Fruit fly (Drosophila melanogaster) whole organism, embryonic: ENCODE measurements around the gene Gdh.
A peak's percentile ranks its signal among the peaks of the same experiment; 100 is the strongest.

Experiments used
- BEAF-32 ChIP-seq: fragments of 200-800 bp; sonication (Bioruptor generic); optimal IDR thresholded peaks from 3 replicates; lab custom pipeline; 2017; ENCODE audit warnings: missing biosample characterization, missing genetic modification characterization, mild to moderate bottlenecking, moderate library complexity, missing genetic modification reagents
- CG1024 ChIP-seq: fragments of 200-800 bp; sonication (Bioruptor generic); IDR thresholded peaks from 2 replicates; pipeline ENCODE4 v1.3.6; 2022; ENCODE audit warnings: missing biosample characterization, missing genetic modification characterization
- CG11093 ChIP-seq: fragments of 200-800 bp; sonication (Bioruptor generic); IDR thresholded peaks from 3 replicates; pipeline ENCODE4 v1.3.6; 2022; ENCODE audit warnings: missing biosample characterization, missing genetic modification characterization
- CG11560 ChIP-seq: fragments of 200-800 bp; sonication (Bioruptor generic); IDR thresholded peaks from 3 replicates; pipeline ENCODE4 v1.3.6; 2022; ENCODE audit warnings: missing biosample characterization, missing genetic modification characterization
- CG14014 ChIP-seq: fragments of 200-800 bp; sonication (Bioruptor generic); IDR thresholded peaks from 2 replicates; pipeline ENCODE4 v1.3.6; 2022; ENCODE audit warnings: missing biosample characterization, missing genetic modification characterization
- CG15073 ChIP-seq: fragments of 200-800 bp; sonication (Bioruptor generic); optimal IDR thresholded peaks from 2 replicates; lab custom pipeline; 2016; ENCODE audit warnings: missing biosample characterization, missing genetic modification characterization
- CG1603 ChIP-seq: fragments of 200-800 bp; sonication (Bioruptor generic); optimal IDR thresholded peaks from 2 replicates; lab custom pipeline; 2019; ENCODE audit warnings: missing biosample characterization, mild to moderate bottlenecking, missing genetic modification characterization, moderate library complexity
- CG16779 ChIP-seq: fragments of 200-800 bp; sonication (Bioruptor generic); IDR thresholded peaks from 2 replicates; pipeline ENCODE4 v1.3.6; 2022; ENCODE audit warnings: missing biosample characterization, missing genetic modification characterization
- CG17359 ChIP-seq: fragments of 200-800 bp; sonication (Bioruptor generic); optimal IDR thresholded peaks from 3 replicates; lab custom pipeline; 2018; ENCODE audit warnings: missing biosample characterization, mild to moderate bottlenecking, missing genetic modification characterization, moderate library complexity
- CG17361 ChIP-seq: fragments of 200-800 bp; sonication (Bioruptor generic); IDR thresholded peaks from 3 replicates; pipeline ENCODE4 v1.3.6; 2022; ENCODE audit warnings: missing biosample characterization, missing genetic modification characterization
- CG2120 ChIP-seq: fragments of 200-800 bp; sonication (Bioruptor generic); optimal IDR thresholded peaks from 3 replicates; lab custom pipeline; 2016; ENCODE audit warnings: missing biosample characterization, missing genetic modification characterization
- CG2199 ChIP-seq: fragments of 200-800 bp; sonication (Bioruptor generic); IDR thresholded peaks from 3 replicates; pipeline ENCODE4 v1.3.6; 2022; ENCODE audit warnings: missing biosample characterization, missing genetic modification characterization
- CG31365 ChIP-seq: fragments of 200-800 bp; sonication (Bioruptor generic); optimal IDR thresholded peaks from 2 replicates; lab custom pipeline; 2018; ENCODE audit warnings: missing biosample characterization, mild to moderate bottlenecking, missing genetic modification characterization
- CG3281 ChIP-seq: fragments of 200-800 bp; sonication (Bioruptor generic); optimal IDR thresholded peaks from 3 replicates; lab custom pipeline; 2017; ENCODE audit warnings: missing biosample characterization, mild to moderate bottlenecking, missing genetic modification characterization
- CG6254 ChIP-seq: fragments of 200-800 bp; sonication (Bioruptor generic); optimal IDR thresholded peaks from 3 replicates; lab custom pipeline; 2017; ENCODE audit warnings: mild to moderate bottlenecking, missing biosample characterization, missing genetic modification reagents, missing genetic modification characterization
- CG6689 ChIP-seq: fragments of 200-800 bp; sonication (Bioruptor generic); IDR thresholded peaks from 2 replicates; pipeline ENCODE4 v1.3.6; 2022; ENCODE audit warnings: missing biosample characterization, missing genetic modification characterization
- CG7372 ChIP-seq: fragments of 200-800 bp; sonication (Bioruptor generic); IDR thresholded peaks from 2 replicates; pipeline ENCODE4 v1.3.6; 2022; ENCODE audit warnings: missing biosample characterization, missing genetic modification characterization
- CG7556 ChIP-seq: fragments of 200-800 bp; sonication (Bioruptor generic); optimal IDR thresholded peaks from 2 replicates; lab custom pipeline; 2017; ENCODE audit warnings: missing biosample characterization, mild to moderate bottlenecking, missing genetic modification characterization
- CG7786 ChIP-seq: fragments of 200-800 bp; sonication (Bioruptor generic); optimal IDR thresholded peaks from 2 replicates; lab custom pipeline; 2016; ENCODE audit warnings: missing biosample characterization, missing genetic modification characterization
- CG7987 ChIP-seq: fragments of 200-800 bp; sonication (Bioruptor generic); optimal IDR thresholded peaks from 2 replicates; lab custom pipeline; 2018; ENCODE audit warnings: missing biosample characterization, mild to moderate bottlenecking, missing genetic modification characterization, moderate library complexity
- CG8388 ChIP-seq: fragments of 200-800 bp; sonication (Bioruptor generic); optimal IDR thresholded peaks from 2 replicates; lab custom pipeline; 2019; ENCODE audit warnings: missing biosample characterization, mild to moderate bottlenecking, missing genetic modification characterization, moderate library complexity
- CG9876 ChIP-seq: fragments of 200-800 bp; sonication (Bioruptor generic); optimal IDR thresholded peaks from 2 replicates; lab custom pipeline; 2016; ENCODE audit warnings: missing biosample characterization, missing genetic modification characterization
- Dip2 ChIP-seq: fragments of 200-800 bp; sonication (Bioruptor generic); IDR thresholded peaks from 2 replicates; pipeline ENCODE4 v1.3.6; 2022; ENCODE audit warnings: missing biosample characterization, missing genetic modification characterization
- Dip3 ChIP-seq: fragments of 200-800 bp; sonication (Bioruptor generic); optimal IDR thresholded peaks from 3 replicates; lab custom pipeline; 2016; ENCODE audit warnings: missing biosample characterization, missing genetic modification characterization
- HLHmδ ChIP-seq: fragments of 200-800 bp; sonication (Bioruptor generic); optimal IDR thresholded peaks from 2 replicates; lab custom pipeline; 2018; ENCODE audit warnings: missing biosample characterization, mild to moderate bottlenecking, missing genetic modification characterization, moderate library complexity
- Mad ChIP-seq: fragments of 200-800 bp; sonication (Bioruptor generic); optimal IDR thresholded peaks from 2 replicates; lab custom pipeline; 2016; ENCODE audit warnings: missing biosample characterization, missing genetic modification characterization
- Mrtf ChIP-seq: fragments of 200-800 bp; sonication (Bioruptor generic); IDR thresholded peaks from 3 replicates; pipeline ENCODE4 v1.3.6; 2022; ENCODE audit warnings: missing biosample characterization, missing genetic modification characterization
- Nf-YC ChIP-seq: fragments of 200-800 bp; optimal IDR thresholded peaks from 3 replicates; lab custom pipeline; 2019; ENCODE audit warnings: missing biosample characterization, mild to moderate bottlenecking, missing genetic modification characterization, moderate library complexity
- Opbp ChIP-seq: fragments of 200-800 bp; sonication (Bioruptor generic); IDR thresholded peaks from 3 replicates; pipeline ENCODE4 v1.3.6; 2022; ENCODE audit warnings: missing biosample characterization, missing genetic modification characterization; ENCODE audit not compliant: partially characterized antibody
- Optix ChIP-seq: fragments of 200-800 bp; sonication (Bioruptor generic); IDR thresholded peaks from 3 replicates; pipeline ENCODE4 v1.3.6; 2022; ENCODE audit warnings: missing biosample characterization, missing genetic modification characterization
- abd-A ChIP-seq: fragments of 200-800 bp; sonication (Bioruptor generic); optimal IDR thresholded peaks from 3 replicates; lab custom pipeline; 2019; ENCODE audit warnings: missing biosample characterization, mild to moderate bottlenecking, missing genetic modification characterization, moderate library complexity
- ara ChIP-seq: fragments of 200-800 bp; sonication (Bioruptor generic); IDR thresholded peaks from 2 replicates; pipeline ENCODE4 v1.3.6; 2022; ENCODE audit warnings: missing biosample characterization, missing genetic modification characterization
- chif ChIP-seq, 2 experiments: fragments of 200-800 bp; sonication (Bioruptor generic); optimal IDR thresholded peaks; 3 replicates each; lab custom pipeline; 2016; ENCODE audit warnings: missing biosample characterization in 2 of 2, missing genetic modification characterization in 2 of 2
- chinmo ChIP-seq: fragments of 200-800 bp; sonication (Bioruptor generic); IDR thresholded peaks from 4 replicates; pipeline ENCODE4 v1.3.6; 2022; ENCODE audit warnings: missing biosample characterization, missing genetic modification characterization; ENCODE audit not compliant: partially characterized antibody
- dmrt11E ChIP-seq: fragments of 200-800 bp; sonication (Bioruptor generic); optimal IDR thresholded peaks from 3 replicates; lab custom pipeline; 2018; ENCODE audit warnings: missing biosample characterization, mild to moderate bottlenecking, missing genetic modification characterization, moderate library complexity
- ems ChIP-seq: fragments of 200-800 bp; sonication (Bioruptor generic); optimal IDR thresholded peaks from 3 replicates; lab custom pipeline; 2016; ENCODE audit warnings: missing biosample characterization, missing genetic modification characterization
- gce ChIP-seq: fragments of 200-800 bp; sonication (Bioruptor generic); IDR thresholded peaks from 3 replicates; pipeline ENCODE4 v1.3.6; 2022; ENCODE audit warnings: missing biosample characterization, missing genetic modification characterization
- hth ChIP-seq: fragments of >200 bp; optimal IDR thresholded peaks from 2 replicates; lab custom pipeline; 2017; ENCODE audit warnings: inconsistent platforms
- nerfin-2 ChIP-seq: fragments of 200-800 bp; sonication (Bioruptor generic); IDR thresholded peaks from 2 replicates; pipeline ENCODE4 v1.3.6; 2022; ENCODE audit warnings: missing biosample characterization, missing genetic modification characterization; ENCODE audit not compliant: partially characterized antibody
- nom ChIP-seq: fragments of 200-800 bp; sonication (Bioruptor generic); optimal IDR thresholded peaks from 2 replicates; lab custom pipeline; 2017; ENCODE audit warnings: missing biosample characterization, missing genetic modification characterization, mild to moderate bottlenecking, moderate library complexity, missing genetic modification reagents
- pan ChIP-seq, 4 experiments: fragments of >200 bp in 3 of 4; fragments of 200-800 bp in 1 of 4; sonication (Bioruptor generic) in 1 of 4; optimal IDR thresholded peaks in 3 of 4; IDR thresholded peaks in 1 of 4; 2 replicates each; pipeline versions ENCODE4 v1.3.6 to Lab custom; 2017 to 2022; ENCODE audit warnings: missing biosample characterization in 2 of 4, missing genetic modification characterization in 2 of 4, mixed read lengths in 1 of 4
- pb ChIP-seq: fragments of 200-800 bp; sonication (Bioruptor generic); optimal IDR thresholded peaks from 3 replicates; lab custom pipeline; 2016; ENCODE audit warnings: missing biosample characterization, missing genetic modification characterization
- sens ChIP-seq: fragments of 200-800 bp; sonication (Bioruptor generic); peaks from one replicate; lab custom pipeline; 2016; ENCODE audit warnings: missing biosample characterization, missing genetic modification characterization
- sens-2 ChIP-seq: fragments of 200-800 bp; sonication (Bioruptor generic); IDR thresholded peaks from 2 replicates; pipeline ENCODE4 v1.3.6; 2022; ENCODE audit warnings: missing biosample characterization, missing genetic modification characterization
- tio ChIP-seq: fragments of 200-800 bp; sonication (Bioruptor generic); optimal IDR thresholded peaks from 2 replicates; lab custom pipeline; 2017; ENCODE audit warnings: missing biosample characterization, missing genetic modification characterization, inconsistent platforms
- tna ChIP-seq: fragments of 200-800 bp; sonication (Bioruptor generic); IDR thresholded peaks from 2 replicates; pipeline ENCODE4 v1.3.6; 2022; ENCODE audit warnings: missing biosample characterization, missing genetic modification characterization; ENCODE audit not compliant: partially characterized antibody
- usp ChIP-seq: fragments of >200 bp; optimal IDR thresholded peaks from 2 replicates; lab custom pipeline; 2017; ENCODE audit warnings: missing biosample characterization, missing genetic modification characterization
- vnd ChIP-seq: fragments of 200-800 bp; sonication (Bioruptor generic); IDR thresholded peaks from 3 replicates; pipeline ENCODE4 v1.3.6; 2022; ENCODE audit warnings: missing biosample characterization, missing genetic modification characterization; ENCODE audit not compliant: partially characterized antibody

Gene Gdh

DNA sequence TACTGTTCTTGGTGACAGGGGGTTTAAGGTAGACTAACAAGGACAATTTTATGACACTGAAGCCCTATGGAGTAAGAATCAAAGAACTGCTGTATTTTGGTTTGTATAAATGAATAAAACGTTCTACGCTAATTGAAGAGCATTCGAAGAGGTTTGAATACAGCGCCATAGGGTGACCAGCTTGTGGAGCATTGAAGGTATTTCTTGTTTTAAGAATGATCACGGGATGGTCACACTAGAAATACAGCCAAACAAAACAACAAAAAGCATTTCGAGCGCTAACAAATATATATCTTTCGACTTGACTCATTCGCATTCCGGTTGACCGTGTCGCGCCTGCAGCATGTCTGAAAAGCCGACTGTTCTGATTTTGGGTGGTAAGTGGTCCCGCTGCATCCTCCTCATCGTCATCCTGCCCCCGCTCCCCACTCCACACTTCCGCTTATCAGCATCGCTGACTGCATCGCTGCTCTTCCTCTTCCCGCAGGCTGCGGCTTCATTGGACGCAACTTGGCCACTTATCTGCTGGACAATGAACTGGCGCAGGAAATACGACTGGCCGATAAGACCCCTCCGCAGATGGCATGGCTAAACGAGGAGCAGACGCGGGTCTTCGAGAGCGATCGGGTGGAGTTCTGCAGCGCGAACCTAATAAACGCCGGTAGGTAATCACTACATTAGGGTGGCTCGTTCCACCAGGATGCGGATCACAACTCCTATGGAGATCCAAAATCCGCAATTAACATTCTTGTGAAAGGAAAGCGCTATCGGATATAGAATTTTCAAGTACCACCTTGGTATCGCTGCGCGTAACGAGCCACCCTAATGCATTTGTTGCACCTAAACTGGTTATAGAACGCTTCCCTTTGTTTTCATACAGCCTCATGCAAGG is 9.0 kb downstream of the Gdh start, which contains the start of gene CG5854 (continued):
- TF ChIP-seq Opbp (GFP tag; lab: Robert Waterston, UW) (0 out of 3 replicates have a peak, but pooled peaks have one; percentile 6), CG8388 (GFP tag; lab: Kevin White, UChicago) (peak; percentile 78), gce (peak; percentile 75), CG17361 (GFP tag; lab: Robert Waterston, UW) (peak; percentile 73), BEAF-32 (GFP tag; lab: Kevin White, UChicago) (peak; percentile 52), tio (GFP tag; lab: Kevin White, UChicago) (no peak), chif (GFP tag; optimal IDR thresholded peaks at IDR 0.05; lab: Kevin White, UChicago) (peak; percentile 31 to 75), nom (peak; percentile 95), CG7987 (GFP tag; lab: Kevin White, UChicago) (peak; percentile 59), CG9876 (GFP tag; lab: Kevin White, UChicago) (peak; percentile 73), CG7372 (no peak), abd-A (no peak), vnd (GFP tag; lab: Robert Waterston, UW) (no peak), CG17359 (tag; lab: Kevin White, UChicago) (peak; percentile 74), usp (no peak), CG14014 (GFP tag; lab: Robert Waterston, UW) (peak; percentile 66; the same call in 1 of the 2 replicates), CG6689 (GFP tag; lab: Robert Waterston, UW) (peak; percentile 73), Dip2 (no peak), chinmo (GFP tag; lab: Robert Waterston, UW) (peak; percentile 83; the same call in 1 of the 4 replicates), pb (GFP tag; lab: Kevin White, UChicago) (peak; percentile 68), Optix (GFP tag; lab: Robert Waterston, UW) (peak; percentile 67; the same call in 2 of the 3 replicates), CG1603 (tag; lab: Kevin White, UChicago) (peak; percentile 92), CG11560 (tag; lab: Robert Waterston, UW) (0 out of 3 replicates have a peak, but pooled peaks have one; percentile 8), ara (GFP tag; lab: Robert Waterston, UW) (peak; percentile 63; the same call in 1 of the 2 replicates), CG1024 (GFP tag; lab: Robert Waterston, UW) (peak; percentile 57), hth (lab: Kevin White, UChicago) (no peak), Mad (GFP tag; lab: Kevin White, UChicago) (peak; percentile 68), ems (GFP tag; lab: Kevin White, UChicago) (peak; percentile 78), sens (peak; percentile 96), CG15073 (GFP tag; lab: Kevin White, UChicago) (no peak), Nf-YC (tag; lab: Kevin White, UChicago) (peak; percentile 4), CG2199 (GFP tag; lab: Robert Waterston, UW) (no peak), Mrtf (GFP tag; lab: Robert Waterston, UW) (peak; percentile 39; the same call in 1 of the 3 replicates), CG3281 (GFP tag; lab: Kevin White, UChicago) (peak; percentile 79), CG6254 (peak; percentile 70), CG31365 (peak; percentile 43), nerfin-2 (GFP tag; lab: Robert Waterston, UW) (no peak), CG16779 (no peak), HLHmδ (GFP tag; lab: Kevin White, UChicago) (no peak), CG11093 (GFP tag; lab: Robert Waterston, UW) (0 out of 3 replicates have a peak, but pooled peaks have one; percentile 53), CG2120 (GFP tag; lab: Kevin White, UChicago) (peak; percentile 59), pan (optimal IDR thresholded peaks at IDR 0.05; lab: Kevin White, UChicago) (no peak), pan (GFP tag; optimal IDR thresholded peaks at IDR 0.05 in 1 of 2, IDR thresholded peaks at IDR 0.05 in 1 of 2) (peak in 1 of 2 experiments; percentile 83), tna (no peak), CG7556 (GFP tag; lab: Kevin White, UChicago) (peak; percentile 73), Dip3 (GFP tag; lab: Kevin White, UChicago) (peak; percentile 32), sens-2 (GFP tag; lab: Robert Waterston, UW) (peak; percentile 60; the same call in 1 of the 2 replicates), CG7786 (GFP tag; lab: Kevin White, UChicago) (peak; percentile 71), dmrt11E (tag; lab: Kevin White, UChicago) (peak; percentile 76)
